Worm (Caenorhabditis elegans): Measurements from ENCODE around the gene C40A11.4.
"Not testable (repeated sequence)": the region's sequence is repeated elsewhere in the genome, so short reads cannot be mapped to it uniquely, and the experiment has no call there.

The C40A11.4 gene

ce11 chrII:2152455-2152854, 15.2 kb downstream of the C40A11.4 start:
- TF ChIP-seq rnt-1 (tag; optimal IDR thresholded peaks at IDR 0.05) (no peak), hlh-8 (tag; optimal IDR thresholded peaks at IDR 0.05) (no peak), fax-1 (tag; optimal IDR thresholded peaks at IDR 0.05) (no peak), ztf-16 (tag; optimal IDR thresholded peaks at IDR 0.05) (no peak), syd-9 (tag; optimal IDR thresholded peaks at IDR 0.05) (no peak), ceh-6 (GFP tag; optimal IDR thresholded peaks at IDR 0.05) (no peak), sdc-2 (tag; optimal IDR thresholded peaks at IDR 0.05) (no peak), K02D7.2 (tag; optimal IDR thresholded peaks at IDR 0.05) (no peak), fkh-6 (tag; optimal IDR thresholded peaks at IDR 0.05) (no peak), dmd-4 (tag; optimal IDR thresholded peaks at IDR 0.05; ENCODE audit: borderline replicate concordance) (no peak)

ce11 chrII:2153708-2154107, 16.5 kb downstream of the C40A11.4 start, which contains the start of gene math-18:
TSS of gene math-18 (plus strand) at chrII:2154008.
- TF ChIP-seq pha-2 (tag; optimal IDR thresholded peaks at IDR 0.05); ttx-3 (tag; optimal IDR thresholded peaks at IDR 0.05); ceh-6 (GFP tag; optimal IDR thresholded peaks at IDR 0.05): not testable (repeated sequence)

ce11 chrII:2163370-2163882, 26.2 kb downstream of the C40A11.4 start, which contains the start of gene C33C12.11:
TSS of gene C33C12.11 (minus strand) at chrII:2163832.
- not testable (repeated sequence) for TF ChIP-seq pros-1, fkh-6, zip-5 (tag; optimal IDR thresholded peaks at IDR 0.05)

- no peak for TF ChIP-seq hlh-6 (tag; optimal IDR thresholded peaks at IDR 0.05)
- TF ChIP-seq ama-1 (optimal IDR thresholded peaks at IDR 0.05), result no peak
- no peak for TF ChIP-seq ref-2 (tag; optimal IDR thresholded peaks at IDR 0.05)
- no peak for TF ChIP-seq pros-1 (tag; optimal IDR thresholded peaks at IDR 0.05)
- TF ChIP-seq ets-4 (tag; optimal IDR thresholded peaks at IDR 0.05), result no peak
- TF ChIP-seq unc-55 (GFP tag; optimal IDR thresholded peaks at IDR 0.05), result no peak
- TF ChIP-seq ceh-18 (tag; optimal IDR thresholded peaks at IDR 0.05), result no peak
- TF ChIP-seq dve-1 (tag; optimal IDR thresholded peaks at IDR 0.05), result no peak
- no peak for TF ChIP-seq ceh-30 (tag; optimal IDR thresholded peaks at IDR 0.05)
These were observed 29.2 kb downstream of the C40A11.4 start, which contains the start of gene C33C12.4 for ce11 chrII:2166376-2166775. TSS of gene C33C12.4 (minus strand) at chrII:2166476.

- no peak for TF ChIP-seq K02D7.2 (tag; optimal IDR thresholded peaks at IDR 0.05)
- no peak for TF ChIP-seq hlh-13 (GFP tag; optimal IDR thresholded peaks at IDR 0.05)
- no peak for TF ChIP-seq ceh-18 (tag; optimal IDR thresholded peaks at IDR 0.05)
- TF ChIP-seq ama-1 (optimal IDR thresholded peaks at IDR 0.05), result no peak
- no peak for TF ChIP-seq F13H6.1 (tag; optimal IDR thresholded peaks at IDR 0.05)
- no peak for TF ChIP-seq sdc-2 (tag; optimal IDR thresholded peaks at IDR 0.05)
- TF ChIP-seq ref-2 (tag; optimal IDR thresholded peaks at IDR 0.05), result no peak
- no peak for TF ChIP-seq dve-1 (tag; optimal IDR thresholded peaks at IDR 0.05)
- no peak for TF ChIP-seq madf-2 (tag; optimal IDR thresholded peaks at IDR 0.05)
- no peak for TF ChIP-seq ets-4 (tag; optimal IDR thresholded peaks at IDR 0.05)
- no peak for TF ChIP-seq ceh-14 (tag; optimal IDR thresholded peaks at IDR 0.05)
- no peak for TF ChIP-seq ceh-31 (tag; optimal IDR thresholded peaks at IDR 0.05)
These were observed 31.2 kb downstream of the C40A11.4 start, which contains the start of gene fbxb-38 for ce11 chrII:2168374-2168773. TSS of gene fbxb-38 (minus strand) at chrII:2168763.

ce11 chrII:2170085-2170484, 32.9 kb downstream of the C40A11.4 start, which contains the start of gene C33C12.12:
TSS of gene C33C12.12 (minus strand) at chrII:2170185.
- TF ChIP-seq pros-1 (tag; optimal IDR thresholded peaks at IDR 0.05), result no peak
- no peak for TF ChIP-seq unc-86 (tag; optimal IDR thresholded peaks at IDR 0.05)
- TF ChIP-seq syd-9 (tag; optimal IDR thresholded peaks at IDR 0.05), result no peak
- TF ChIP-seq K02D7.2 (tag; optimal IDR thresholded peaks at IDR 0.05), result no peak

- TF ChIP-seq nhr-232 (tag; optimal IDR thresholded peaks at IDR 0.05) (no peak), ceh-34 (tag; optimal IDR thresholded peaks at IDR 0.05) (no peak), hlh-6 (tag; optimal IDR thresholded peaks at IDR 0.05) (no peak), ceh-18 (tag; optimal IDR thresholded peaks at IDR 0.05) (no peak), pha-4 (tag; optimal IDR thresholded peaks at IDR 0.05) (no peak), ahr-1 (tag; optimal IDR thresholded peaks at IDR 0.05) (no peak), npax-4 (tag; optimal IDR thresholded peaks at IDR 0.05) (no peak), ceh-30 (tag; optimal IDR thresholded peaks at IDR 0.05) (no peak), ceh-45 (GFP tag; IDR thresholded peaks at IDR 0.05) (no peak), pag-3 (tag; optimal IDR thresholded peaks at IDR 0.05; ENCODE audit: borderline replicate concordance) (no peak), zip-5 (tag; optimal IDR thresholded peaks at IDR 0.05) (no peak), pqm-1 (tag; optimal IDR thresholded peaks at IDR 0.05) (no peak), ceh-24 (tag; optimal IDR thresholded peaks at IDR 0.05) (no peak), lim-6 (tag; optimal IDR thresholded peaks at IDR 0.05) (no peak)
These were observed 38.1 kb downstream of the C40A11.4 start, which contains the start of gene C33C12.7 for ce11 chrII:2175367-2175766. TSS of gene C33C12.7 (minus strand) at chrII:2175467.
